Fruit fly (Drosophila melanogaster) whole organism, pupa: ENCODE results near the gene CG13842.

Experiments
- CG10348 ChIP-seq: fragments of 200-800 bp; sonication (Bioruptor generic); IDR thresholded peaks from 2 replicates; pipeline ENCODE4 v1.3.6; 2022; ENCODE audit warnings: missing biosample characterization, missing genetic modification characterization
- CG12605 ChIP-seq: fragments of 200-800 bp; sonication (Bioruptor generic); IDR thresholded peaks from 2 replicates; pipeline ENCODE4 v1.3.6; 2022; ENCODE audit warnings: missing biosample characterization, missing genetic modification characterization
- CG13204 ChIP-seq: fragments of 200-800 bp; sonication (Bioruptor generic); optimal IDR thresholded peaks from 2 replicates; lab custom pipeline; 2018; ENCODE audit warnings: missing biosample characterization, mild to moderate bottlenecking, missing genetic modification characterization, moderate library complexity
- CG14655 ChIP-seq: fragments of 200-800 bp; sonication (Bioruptor generic); optimal IDR thresholded peaks from 3 replicates; lab custom pipeline; 2017; ENCODE audit warnings: mild to moderate bottlenecking, missing biosample characterization, missing genetic modification reagents, missing genetic modification characterization
- CG15710 ChIP-seq: fragments of 200-800 bp; sonication (Bioruptor generic); optimal IDR thresholded peaks from 2 replicates; lab custom pipeline; 2018; ENCODE audit warnings: missing biosample characterization, mild to moderate bottlenecking, missing genetic modification characterization, moderate library complexity
- CG17806 ChIP-seq: fragments of 200-800 bp; sonication (Bioruptor generic); optimal IDR thresholded peaks from 2 replicates; lab custom pipeline; 2018; ENCODE audit warnings: missing biosample characterization, mild to moderate bottlenecking, missing genetic modification characterization, moderate library complexity
- CG32121 ChIP-seq: fragments of 200-800 bp; sonication (Bioruptor generic); IDR thresholded peaks from 2 replicates; pipeline ENCODE4 v1.3.6; 2022; ENCODE audit warnings: missing biosample characterization, missing genetic modification characterization
- CG34367 ChIP-seq: fragments of 200-800 bp; sonication (Bioruptor generic); optimal IDR thresholded peaks from 2 replicates; lab custom pipeline; 2018; ENCODE audit warnings: missing biosample characterization, mild to moderate bottlenecking, missing genetic modification characterization
- CG4496 ChIP-seq: fragments of 200-800 bp; sonication (Bioruptor generic); IDR thresholded peaks from 3 replicates; pipeline ENCODE4 v1.3.6; 2022; ENCODE audit warnings: missing biosample characterization, missing genetic modification characterization
- CG8159 ChIP-seq: fragments of 200-800 bp; sonication (Bioruptor generic); optimal IDR thresholded peaks from 3 replicates; lab custom pipeline; 2018; ENCODE audit warnings: missing biosample characterization, mild to moderate bottlenecking, missing genetic modification characterization, moderate library complexity
- CG8301 ChIP-seq: fragments of 200-800 bp; sonication (Bioruptor generic); optimal IDR thresholded peaks from 2 replicates; lab custom pipeline; 2018; ENCODE audit warnings: missing biosample characterization, mild to moderate bottlenecking, missing genetic modification characterization
- CG9948 ChIP-seq: fragments of 200-800 bp; sonication (Bioruptor generic); optimal IDR thresholded peaks from 2 replicates; lab custom pipeline; 2018; ENCODE audit warnings: missing biosample characterization, mild to moderate bottlenecking, missing genetic modification characterization, moderate library complexity
- D1 ChIP-seq: fragments of 200-800 bp; sonication (Bioruptor generic); optimal IDR thresholded peaks from 2 replicates; lab custom pipeline; 2018; ENCODE audit warnings: missing biosample characterization, mild to moderate bottlenecking, missing genetic modification characterization, moderate library complexity
- EcR ChIP-seq: fragments of 200-800 bp; sonication (Bioruptor generic); optimal IDR thresholded peaks from 3 replicates; lab custom pipeline; 2019; ENCODE audit warnings: missing biosample characterization, missing genetic modification characterization, mild to moderate bottlenecking, moderate library complexity, missing genetic modification reagents
- Ets98B ChIP-seq: fragments of 200-800 bp; sonication (Bioruptor generic); IDR thresholded peaks from 2 replicates; pipeline ENCODE4 v1.3.6; 2022; ENCODE audit warnings: missing biosample characterization, missing genetic modification characterization
- Pif1A ChIP-seq: fragments of 200-800 bp; sonication (Bioruptor generic); optimal IDR thresholded peaks from 3 replicates; lab custom pipeline; 2016; ENCODE audit warnings: missing biosample characterization, missing genetic modification characterization
- Pif1B ChIP-seq: fragments of 200-800 bp; sonication (Bioruptor generic); optimal IDR thresholded peaks from 3 replicates; lab custom pipeline; 2016; ENCODE audit warnings: missing biosample characterization, missing genetic modification characterization
- Snoo ChIP-seq: fragments of 200-800 bp; sonication (Bioruptor generic); optimal IDR thresholded peaks from 3 replicates; lab custom pipeline; 2017; ENCODE audit warnings: missing biosample characterization, mild to moderate bottlenecking, missing genetic modification characterization, inconsistent platforms
- fd96Ca ChIP-seq: fragments of 200-800 bp; sonication (Bioruptor generic); IDR thresholded peaks from 3 replicates; pipeline ENCODE4 v1.3.6; 2022; ENCODE audit warnings: missing biosample characterization, missing genetic modification characterization
- gl ChIP-seq: fragments of 200-800 bp; sonication (Bioruptor generic); optimal IDR thresholded peaks from 2 replicates; lab custom pipeline; 2018; ENCODE audit warnings: missing biosample characterization, mild to moderate bottlenecking, missing genetic modification characterization
- rn ChIP-seq: fragments of 200-800 bp; sonication (Bioruptor generic); IDR thresholded peaks from 2 replicates; pipeline ENCODE4 v1.3.6; 2022; ENCODE audit warnings: missing biosample characterization, missing genetic modification characterization

CG13842 gene

dm6 chr3R:22726771-22727455 lies 19.8 kb upstream of the CG13842 start, which contains the start of gene CG45049:
CG45049 (plus strand) TSS chr3R:22726967.
- TF ChIP-seq D1 (tag; lab: Kevin White, UChicago): no peak
- no peak for TF ChIP-seq CG32121 (GFP tag; lab: Robert Waterston, UW)
- TF ChIP-seq CG8301: no peak
- no peak for TF ChIP-seq fd96Ca (GFP tag; lab: Robert Waterston, UW)
- TF ChIP-seq Ets98B (GFP tag; lab: Robert Waterston, UW): no peak
- no peak for TF ChIP-seq rn (GFP tag; lab: Robert Waterston, UW)
- TF ChIP-seq CG17806 (tag; lab: Kevin White, UChicago): no peak
- TF ChIP-seq Pif1A (GFP tag; lab: Kevin White, UChicago): no peak
- no peak for TF ChIP-seq CG14655 (GFP tag; lab: Kevin White, UChicago)
- TF ChIP-seq gl (tag; lab: Kevin White, UChicago): no peak
- TF ChIP-seq CG34367 (tag; lab: Kevin White, UChicago): no peak
- TF ChIP-seq CG10348: no peak
- TF ChIP-seq, all 21 proteins: peak for 0

- TF ChIP-seq D1 (tag; lab: Kevin White, UChicago) (no peak), CG10348 (no peak), EcR (GFP tag; lab: Kevin White, UChicago) (no peak), CG34367 (tag; lab: Kevin White, UChicago) (no peak), CG4496 (GFP tag; lab: Robert Waterston, UW) (0 out of 3 replicates have a peak, but pooled peaks have one; percentile 29), CG8301 (no peak), gl (tag; lab: Kevin White, UChicago) (no peak), CG17806 (tag; lab: Kevin White, UChicago) (no peak), CG8159 (tag; lab: Kevin White, UChicago) (peak; percentile 25), rn (GFP tag; lab: Robert Waterston, UW) (no peak), Pif1A (GFP tag; lab: Kevin White, UChicago) (no peak), CG12605 (no peak), fd96Ca (GFP tag; lab: Robert Waterston, UW) (no peak), CG15710 (tag; lab: Kevin White, UChicago) (peak; percentile 2), Snoo (peak; percentile 1), Ets98B (GFP tag; lab: Robert Waterston, UW) (no peak), CG14655 (GFP tag; lab: Kevin White, UChicago) (peak; percentile 41), CG13204 (GFP tag; lab: Kevin White, UChicago) (no peak), Pif1B (GFP tag; lab: Kevin White, UChicago) (no peak), CG9948 (tag; lab: Kevin White, UChicago) (no peak), CG32121 (GFP tag; lab: Robert Waterston, UW) (no peak; the same call in 1 of the 2 replicates)
Observed at dm6 chr3R:22726031-22726770, 19.1 kb upstream of the CG13842 start, which contains the start of gene RNF220. RNF220 (minus strand) TSS chr3R:22726414.

dm6 chr3R:22724149-22724973 lies 17.3 kb upstream of the CG13842 start, which contains the start of gene Irp-1A:
Irp-1A (minus strand) TSS chr3R:22724587.
- TF ChIP-seq Pif1A (GFP tag; lab: Kevin White, UChicago) (peak; percentile 2), CG32121 (GFP tag; lab: Robert Waterston, UW) (peak; percentile 72; the same call in 1 of the 2 replicates), CG34367 (tag; lab: Kevin White, UChicago) (peak; percentile 51), rn (GFP tag; lab: Robert Waterston, UW) (no peak), CG8301 (peak; percentile 72), CG14655 (GFP tag; lab: Kevin White, UChicago) (peak; percentile 66), gl (tag; lab: Kevin White, UChicago) (peak; percentile 12), CG10348 (no peak), CG12605 (peak; percentile 86), Snoo (peak; percentile 45), EcR (GFP tag; lab: Kevin White, UChicago) (peak; percentile 86), CG17806 (tag; lab: Kevin White, UChicago) (peak; percentile 72), D1 (tag; lab: Kevin White, UChicago) (no peak), CG8159 (tag; lab: Kevin White, UChicago) (peak; percentile 77), CG13204 (GFP tag; lab: Kevin White, UChicago) (no peak), CG9948 (tag; lab: Kevin White, UChicago) (peak; percentile 73), fd96Ca (GFP tag; lab: Robert Waterston, UW) (no peak), CG4496 (GFP tag; lab: Robert Waterston, UW) (peak; percentile 48; the same call in 2 of the 3 replicates), CG15710 (tag; lab: Kevin White, UChicago) (peak; percentile 67), Ets98B (GFP tag; lab: Robert Waterston, UW) (peak; percentile 71), Pif1B (GFP tag; lab: Kevin White, UChicago) (peak; percentile 38)
- TF ChIP-seq, all 21 proteins: peak for 16

- TF ChIP-seq Ets98B (GFP tag; lab: Robert Waterston, UW) (peak; percentile 66), Snoo (peak; percentile 59), Pif1A (GFP tag; lab: Kevin White, UChicago) (peak; percentile 83), EcR (GFP tag; lab: Kevin White, UChicago) (peak; percentile 5), D1 (tag; lab: Kevin White, UChicago) (no peak), CG8301 (peak; percentile 72), CG34367 (tag; lab: Kevin White, UChicago) (peak; percentile 68), gl (tag; lab: Kevin White, UChicago) (peak; percentile 84), rn (GFP tag; lab: Robert Waterston, UW) (peak; percentile 48; the same call in 1 of the 2 replicates), CG14655 (GFP tag; lab: Kevin White, UChicago) (peak; percentile 86), Pif1B (GFP tag; lab: Kevin White, UChicago) (peak; percentile 66), fd96Ca (GFP tag; lab: Robert Waterston, UW) (peak; percentile 57; the same call in 2 of the 3 replicates), CG32121 (GFP tag; lab: Robert Waterston, UW) (peak; percentile 61), CG12605 (peak; percentile 76; the same call in 1 of the 2 replicates), CG9948 (tag; lab: Kevin White, UChicago) (peak; percentile 62), CG4496 (GFP tag; lab: Robert Waterston, UW) (peak; percentile 80; the same call in 2 of the 3 replicates), CG10348 (no peak), CG13204 (GFP tag; lab: Kevin White, UChicago) (peak; percentile 86), CG8159 (tag; lab: Kevin White, UChicago) (peak; percentile 80), CG17806 (tag; lab: Kevin White, UChicago) (peak; percentile 62), CG15710 (tag; lab: Kevin White, UChicago) (peak; percentile 81)
- TF ChIP-seq, all 21 proteins: peak for 19
Observed at dm6 chr3R:22720808-22721306, 13.8 kb upstream of the CG13842 start, which contains the start of gene wge. wge (minus strand) TSS chr3R:22721150.
